Worm (Caenorhabditis elegans) whole organism, midembryonic: Measurements from ENCODE around the gene B0563.9.

Source experiments
- cog-1 ChIP-seq: sonication (generic microtip); optimal IDR thresholded peaks from 2 replicates; lab custom pipeline; 2016; ENCODE audit warnings: missing genetic modification characterization, missing compliant biosample characterization
- flt-1 ChIP-seq: fragments of 200-800 bp; sonication (Bioruptor generic); IDR thresholded peaks from 2 replicates; pipeline ENCODE4 v1.3.6; 2022; ENCODE audit warnings: missing genetic modification characterization, missing compliant biosample characterization
- tab-1 ChIP-seq: fragments of 200-800 bp; sonication (Bioruptor generic); IDR thresholded peaks from 2 replicates; pipeline ENCODE4 v1.3.6; 2022; ENCODE audit warnings: missing genetic modification characterization, missing compliant biosample characterization
- ztf-23 ChIP-seq: fragments of 200-800 bp; sonication (Bioruptor generic); IDR thresholded peaks from 2 replicates; pipeline ENCODE4 v1.3.6; 2022; ENCODE audit warnings: missing genetic modification reagents, missing genetic modification characterization, missing compliant biosample characterization

- TF ChIP-seq cog-1 (tag; lab: Kevin White, UChicago) (no peak), tab-1 (no peak), flt-1 (GFP tag; lab: Robert Waterston, UW) (no peak), ztf-23 (GFP tag; lab: Robert Waterston, UW) (no peak)
Measured at ce11 chrX:9146953-9147352, 21.4 kb upstream of the B0563.9 start.
